Worm (Caenorhabditis elegans): ENCODE data around the gene F14D2.14.

- TF ChIP-seq nhr-12 (tag; optimal IDR thresholded peaks at IDR 0.05) (no peak), lin-13 (tag; optimal IDR thresholded peaks at IDR 0.05) (no peak), unc-39 (tag; optimal IDR thresholded peaks at IDR 0.05) (no peak), elt-1 (tag; optimal IDR thresholded peaks at IDR 0.05; ENCODE audit: borderline replicate concordance, insufficient read depth) (no peak), ceh-39 (tag; optimal IDR thresholded peaks at IDR 0.05) (no peak), blmp-1 (tag; optimal IDR thresholded peaks at IDR 0.05) (no peak), nhr-76 (tag; optimal IDR thresholded peaks at IDR 0.05) (no peak), pha-4 (tag; optimal IDR thresholded peaks at IDR 0.05) (no peak), nhr-237 (tag; optimal IDR thresholded peaks at IDR 0.05) (no peak), nhr-2 (tag; optimal IDR thresholded peaks at IDR 0.05) (no peak)
Observed at ce11 chrII:3378275-3378674, 30.5 kb upstream of the F14D2.14 start, which contains the start of gene Y49F6C.2.
